Worm (Caenorhabditis elegans) whole organism, L1 larva: ENCODE measurements around the gene F46E10.18.

ENCODE experiments used
- C16A3.4 ChIP-seq: fragments of 150-350 bp; optimal IDR thresholded peaks from 2 replicates; lab custom pipeline; 2014; ENCODE audit warnings: missing biosample characterization, missing genetic modification characterization
- Y116A8C.19 ChIP-seq: sonication (generic microtip); optimal IDR thresholded peaks from 2 replicates; lab custom pipeline; 2016; ENCODE audit warnings: missing compliant biosample characterization, missing genetic modification characterization, borderline replicate concordance
- aha-1 ChIP-seq: fragments of 150-350 bp; optimal IDR thresholded peaks from 2 replicates; lab custom pipeline; 2014; ENCODE audit warnings: missing biosample characterization, missing genetic modification characterization
- alr-1 ChIP-seq: fragments of 200-800 bp; sonication (Bioruptor generic); optimal IDR thresholded peaks from 2 replicates; lab custom pipeline; 2018; ENCODE audit warnings: borderline replicate concordance, mild to moderate bottlenecking, missing genetic modification characterization, missing compliant biosample characterization
- blmp-1 ChIP-seq: fragments of 150-350 bp; optimal IDR thresholded peaks from 2 replicates; lab custom pipeline; 2014; ENCODE audit warnings: missing biosample characterization, missing genetic modification characterization
- ceh-82 ChIP-seq, 3 experiments: fragments of 150-350 bp in 1 of 3; sonication (generic microtip) in 2 of 3; optimal IDR thresholded peaks; 2 replicates each; lab custom pipeline; 2014 to 2017; ENCODE audit warnings: missing biosample characterization in 3 of 3, missing genetic modification characterization in 3 of 3
- ceh-90 ChIP-seq: sonication (generic microtip); optimal IDR thresholded peaks from 2 replicates; lab custom pipeline; 2016; ENCODE audit warnings: missing genetic modification characterization, missing compliant biosample characterization
- ces-1 ChIP-seq: fragments of 150-350 bp; optimal IDR thresholded peaks from 2 replicates; lab custom pipeline; 2014; ENCODE audit warnings: missing biosample characterization, missing genetic modification reagents, missing genetic modification characterization
- dpl-1 ChIP-seq, 3 experiments: fragments of 150-350 bp in 2 of 3; sonication (generic microtip) in 1 of 3; optimal IDR thresholded peaks; 2 replicates each; lab custom pipeline; 2014 to 2017; ENCODE audit warnings: missing biosample characterization in 3 of 3, missing genetic modification characterization in 3 of 3, missing genetic modification reagents in 3 of 3
- dsc-1 ChIP-seq: sonication (generic microtip); optimal IDR thresholded peaks from 2 replicates; lab custom pipeline; 2016; ENCODE audit warnings: mild to moderate bottlenecking, missing genetic modification characterization, missing compliant biosample characterization
- efl-1 ChIP-seq, 4 experiments: fragments of 150-350 bp; optimal IDR thresholded peaks in 3 of 4; peaks in 1 of 4; 1 replicate in 1 of 4; 2 replicates in 3 of 4; lab custom pipeline; 2014; ENCODE audit warnings: missing biosample characterization in 2 of 4, missing genetic modification characterization in 2 of 4, missing genetic modification reagents in 2 of 4
- egl-13 ChIP-seq: sonication (generic microtip); optimal IDR thresholded peaks from 2 replicates; lab custom pipeline; 2016; ENCODE audit warnings: missing genotype, missing genetic modification reagents, missing genetic modification characterization, missing compliant biosample characterization
- elt-3 ChIP-seq, 6 experiments: fragments of 150-350 bp in 1 of 6; sonication (generic microtip); optimal IDR thresholded peaks; 2 replicates each; lab custom pipeline; 2017 to 2018; ENCODE audit warnings: missing biosample characterization in 6 of 6, missing genetic modification characterization in 6 of 6, inconsistent platforms in 1 of 6
- ets-5 ChIP-seq: fragments of 200-800 bp; sonication (Bioruptor generic); IDR thresholded peaks from 2 replicates; pipeline ENCODE4 v1.3.6; 2022; ENCODE audit warnings: missing genetic modification characterization, missing compliant biosample characterization
- fkh-10 ChIP-seq: sonication (generic microtip); optimal IDR thresholded peaks from 2 replicates; lab custom pipeline; 2017; ENCODE audit warnings: missing biosample characterization, missing genetic modification reagents, missing genetic modification characterization
- grh-1 ChIP-seq: fragments of 200-800 bp; sonication (Bioruptor generic); IDR thresholded peaks from 2 replicates; pipeline ENCODE4 v1.3.6; 2022; ENCODE audit warnings: missing genetic modification reagents, missing genetic modification characterization, missing compliant biosample characterization
- hlh-4 ChIP-seq: sonication (generic microtip); optimal IDR thresholded peaks from 2 replicates; lab custom pipeline; 2016; ENCODE audit warnings: mild to moderate bottlenecking, missing genetic modification characterization, missing compliant biosample characterization
- isw-1 ChIP-seq: fragments of 200-800 bp; sonication (Bioruptor generic); IDR thresholded peaks from 2 replicates; pipeline ENCODE4 v1.3.6; 2022; ENCODE audit warnings: missing genetic modification characterization, missing compliant biosample characterization
- lin-13 ChIP-seq: fragments of 150-350 bp; optimal IDR thresholded peaks from 2 replicates; lab custom pipeline; 2014; ENCODE audit warnings: missing biosample characterization, missing genetic modification reagents, missing genetic modification characterization
- lin-14 ChIP-seq: fragments of 200-800 bp; sonication (Bioruptor generic); optimal IDR thresholded peaks from 2 replicates; lab custom pipeline; 2018; ENCODE audit warnings: mild to moderate bottlenecking, missing genetic modification characterization, moderate library complexity, missing compliant biosample characterization
- lsy-2 ChIP-seq, 2 experiments: fragments of 150-350 bp; optimal IDR thresholded peaks; 2 replicates each; lab custom pipeline; 2014; ENCODE audit warnings: missing biosample characterization in 2 of 2, missing genetic modification characterization in 2 of 2
- mab-9 ChIP-seq: fragments of 200-800 bp; sonication (Bioruptor generic); IDR thresholded peaks from 2 replicates; pipeline ENCODE4 v1.3.6; 2022; ENCODE audit warnings: missing genetic modification reagents, missing genetic modification characterization, missing compliant biosample characterization
- mdl-1 ChIP-seq, 2 experiments: fragments of 150-350 bp; optimal IDR thresholded peaks; 2 replicates each; lab custom pipeline; 2014 to 2017; ENCODE audit warnings: missing biosample characterization in 2 of 2, missing genetic modification characterization in 2 of 2, inconsistent platforms in 1 of 2
- mep-1 ChIP-seq: fragments of 150-350 bp; optimal IDR thresholded peaks from 2 replicates; lab custom pipeline; 2014; ENCODE audit warnings: missing biosample characterization, missing genetic modification characterization
- nhr-19 ChIP-seq: fragments of 200-800 bp; sonication (Bioruptor generic); conservative IDR thresholded peaks from 2 replicates; pipeline ENCODE4 v1.3.6; 2022; ENCODE audit warnings: missing genetic modification characterization, missing compliant biosample characterization
- nhr-20 ChIP-seq: sonication (generic microtip); optimal IDR thresholded peaks from 2 replicates; lab custom pipeline; 2016; ENCODE audit warnings: mild to moderate bottlenecking, missing genetic modification characterization, missing compliant biosample characterization
- nhr-28 ChIP-seq: fragments of 150-350 bp; optimal IDR thresholded peaks from 2 replicates; lab custom pipeline; 2014; ENCODE audit warnings: missing biosample characterization, missing genetic modification characterization
- nhr-71 ChIP-seq: sonication (generic microtip); optimal IDR thresholded peaks from 2 replicates; lab custom pipeline; 2016; ENCODE audit warnings: mild to moderate bottlenecking, missing genetic modification characterization, moderate library complexity, missing compliant biosample characterization
- nhr-76 ChIP-seq: sonication (generic microtip); optimal IDR thresholded peaks from 2 replicates; lab custom pipeline; 2017; ENCODE audit warnings: missing biosample characterization, missing genetic modification characterization
- nhr-84 ChIP-seq: sonication (generic microtip); optimal IDR thresholded peaks from 2 replicates; lab custom pipeline; 2017; ENCODE audit warnings: missing biosample characterization, missing genetic modification characterization
- nhr-90 ChIP-seq: sonication (generic microtip); optimal IDR thresholded peaks from 2 replicates; lab custom pipeline; 2016; ENCODE audit warnings: mild to moderate bottlenecking, missing genetic modification characterization, missing compliant biosample characterization; ENCODE audit not compliant: poor library complexity
- pag-3 ChIP-seq: sonication (generic microtip); optimal IDR thresholded peaks from 2 replicates; lab custom pipeline; 2017; ENCODE audit warnings: missing genetic modification characterization, mild to moderate bottlenecking, missing compliant biosample characterization, antibody characterized with exemption, borderline replicate concordance; ENCODE audit not compliant: insufficient read depth
- rnt-1 ChIP-seq: sonication (generic microtip); optimal IDR thresholded peaks from 2 replicates; lab custom pipeline; 2016; ENCODE audit warnings: mild to moderate bottlenecking, missing genetic modification characterization, moderate library complexity, missing compliant biosample characterization
- skn-1 ChIP-seq: fragments of 150-350 bp; optimal IDR thresholded peaks from 2 replicates; lab custom pipeline; 2014; ENCODE audit warnings: missing biosample characterization, missing genetic modification characterization
- snu-23 ChIP-seq: sonication (generic microtip); optimal IDR thresholded peaks from 2 replicates; lab custom pipeline; 2016; ENCODE audit warnings: missing genetic modification characterization, missing compliant biosample characterization
- sup-37 ChIP-seq: fragments of 200-800 bp; sonication (Bioruptor generic); optimal IDR thresholded peaks from 2 replicates; lab custom pipeline; 2018; ENCODE audit warnings: mild to moderate bottlenecking, missing genetic modification characterization, missing compliant biosample characterization
- tlp-1 ChIP-seq: fragments of 150-350 bp; optimal IDR thresholded peaks from 2 replicates; lab custom pipeline; 2014; ENCODE audit warnings: missing biosample characterization, missing genetic modification characterization
- unc-130 ChIP-seq: fragments of 150-350 bp; optimal IDR thresholded peaks from 2 replicates; lab custom pipeline; 2017; ENCODE audit warnings: missing biosample characterization, missing genetic modification characterization, inconsistent platforms
- unc-62 ChIP-seq: fragments of 150-350 bp; optimal IDR thresholded peaks from 2 replicates; lab custom pipeline; 2014; ENCODE audit warnings: missing biosample characterization, missing genetic modification reagents, missing genetic modification characterization
- vab-15 ChIP-seq: sonication (generic microtip); optimal IDR thresholded peaks from 2 replicates; lab custom pipeline; 2017; ENCODE audit warnings: missing genotype, mild to moderate bottlenecking, missing genetic modification characterization, missing compliant biosample characterization
- zip-4 ChIP-seq: fragments of 200-800 bp; sonication (Bioruptor generic); optimal IDR thresholded peaks from 2 replicates; lab custom pipeline; 2018; ENCODE audit warnings: mild to moderate bottlenecking, missing genetic modification characterization, moderate library complexity, missing compliant biosample characterization

Gene F46E10.18

DNA sequence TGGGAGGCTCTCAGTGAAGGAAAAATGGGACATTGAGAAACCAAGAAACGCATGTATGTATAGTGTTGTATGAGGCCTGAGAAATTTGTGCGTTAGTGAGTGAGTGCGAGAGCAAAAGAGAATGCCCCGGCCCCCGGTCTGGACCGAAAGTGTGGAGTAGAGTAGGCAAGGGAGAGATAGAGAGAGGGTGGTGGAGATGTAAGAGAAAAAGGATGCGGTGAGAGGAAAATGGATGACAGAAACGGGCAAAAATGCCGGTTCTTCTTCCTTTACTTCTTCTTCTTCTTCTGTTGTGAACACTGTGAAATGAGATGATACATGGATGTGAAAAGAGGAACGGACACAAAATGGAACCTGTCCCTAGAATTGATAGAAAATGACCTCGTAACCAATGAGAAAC is 17.5 kb downstream of the F46E10.18 start:
- TF ChIP-seq egl-13: no peak
- TF ChIP-seq skn-1 (tag; lab: Kevin White, UChicago): no peak
- TF ChIP-seq dsc-1 (tag; lab: Kevin White, UChicago): peak; percentile 28
- peak; percentile 30 for TF ChIP-seq rnt-1 (tag; lab: Kevin White, UChicago)
- TF ChIP-seq ceh-82 (tag; optimal IDR thresholded peaks at IDR 0.05; lab: Kevin White, UChicago): peak in 1 of 3 experiments; percentile 19
- no peak for TF ChIP-seq vab-15 (tag; lab: Kevin White, UChicago)
- no peak for TF ChIP-seq efl-1 (optimal IDR thresholded peaks at IDR 0.05; lab: Kevin White, UChicago)
- TF ChIP-seq efl-1 (GFP tag; optimal IDR thresholded peaks at IDR 0.05 in 1 of 2; lab: Kevin White, UChicago): peak in 1 of 2 experiments; percentile 74
- peak; percentile 11 for TF ChIP-seq snu-23
- peak; percentile 71 for TF ChIP-seq lin-14 (GFP tag; lab: Kevin White, UChicago)
- peak; percentile 22 for TF ChIP-seq nhr-71
- peak; percentile 4 for TF ChIP-seq blmp-1
- peak in 1 of 2 experiments; percentile 48 for TF ChIP-seq lsy-2 (tag; optimal IDR thresholded peaks at IDR 0.05; lab: Kevin White, UChicago)

DNA sequence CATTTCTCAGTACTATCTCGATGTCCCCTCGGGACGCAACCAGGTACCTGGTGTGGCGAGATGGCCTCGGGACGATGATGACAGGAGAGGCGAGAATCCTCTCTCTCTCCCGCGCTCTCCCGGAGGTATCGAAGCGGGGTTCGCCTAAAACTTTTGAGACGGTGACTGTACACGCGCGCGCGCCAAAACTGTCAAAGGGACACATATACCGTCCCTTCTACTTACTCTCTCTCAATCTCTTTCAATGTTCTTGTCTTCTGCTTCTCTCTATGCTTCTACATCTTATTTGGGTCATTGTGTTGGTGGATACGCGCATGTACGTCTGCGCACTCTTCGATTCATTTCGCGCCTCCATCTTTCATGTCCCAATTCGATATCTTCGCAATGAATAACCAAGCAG is 21.0 kb downstream of the F46E10.18 start:
- peak in 1 of 6 experiments; percentile 48 for TF ChIP-seq elt-3 (tag; optimal IDR thresholded peaks at IDR 0.05; lab: Kevin White, UChicago)
- no peak for TF ChIP-seq sup-37 (GFP tag; lab: Kevin White, UChicago)
- no peak for TF ChIP-seq alr-1 (tag; lab: Kevin White, UChicago)
- no peak for TF ChIP-seq unc-62 (GFP tag; lab: Kevin White, UChicago)
- no peak for TF ChIP-seq hlh-4
- TF ChIP-seq mab-9 (GFP tag; lab: Robert Waterston, UW): no peak
- no peak for TF ChIP-seq efl-1 (optimal IDR thresholded peaks at IDR 0.05; lab: Kevin White, UChicago)
- TF ChIP-seq efl-1 (GFP tag; optimal IDR thresholded peaks at IDR 0.05 in 1 of 2; lab: Kevin White, UChicago): peak in 1 of 2 experiments; percentile 77
- TF ChIP-seq dpl-1 (GFP tag; optimal IDR thresholded peaks at IDR 0.05; lab: Kevin White, UChicago): peak in 1 of 3 experiments; percentile 12
- TF ChIP-seq aha-1 (tag; lab: Kevin White, UChicago): no peak
- TF ChIP-seq nhr-84: no peak
- TF ChIP-seq nhr-71: peak; percentile 32
- no peak for TF ChIP-seq Y116A8C.19
- TF ChIP-seq dsc-1 (tag; lab: Kevin White, UChicago): no peak
- no peak for TF ChIP-seq ceh-90 (tag; lab: Kevin White, UChicago)
- peak; percentile 4 for TF ChIP-seq nhr-90 (tag; lab: Kevin White, UChicago)
- peak; percentile 2 for TF ChIP-seq C16A3.4 (tag; lab: Kevin White, UChicago)
- TF ChIP-seq lsy-2 (tag; optimal IDR thresholded peaks at IDR 0.05; lab: Kevin White, UChicago): peak in 1 of 2 experiments; percentile 38
- peak; percentile 80 for TF ChIP-seq lin-14 (GFP tag; lab: Kevin White, UChicago)
- no peak for TF ChIP-seq unc-130 (tag; lab: Kevin White, UChicago)
- no peak for TF ChIP-seq nhr-28 (tag; lab: Kevin White, UChicago)
- TF ChIP-seq grh-1 (GFP tag; lab: Robert Waterston, UW): no peak
- TF ChIP-seq ces-1: no peak
- no peak for TF ChIP-seq ets-5
- no peak for TF ChIP-seq nhr-19 (GFP tag; lab: Robert Waterston, UW)
- TF ChIP-seq mep-1 (tag; lab: Kevin White, UChicago): peak; percentile 11
- TF ChIP-seq pag-3 (tag; lab: Kevin White, UChicago): no peak
- peak; percentile 44 for TF ChIP-seq skn-1 (tag; lab: Kevin White, UChicago)
- TF ChIP-seq tlp-1 (tag; lab: Kevin White, UChicago): no peak
- no peak for TF ChIP-seq egl-13
- no peak for TF ChIP-seq isw-1 (GFP tag; lab: Robert Waterston, UW)
- TF ChIP-seq blmp-1: peak; percentile 63
- TF ChIP-seq rnt-1 (tag; lab: Kevin White, UChicago): no peak
- no peak for TF ChIP-seq nhr-76 (tag; lab: Kevin White, UChicago)
- peak in 1 of 2 experiments; percentile 22 for TF ChIP-seq mdl-1 (tag; optimal IDR thresholded peaks at IDR 0.05; lab: Kevin White, UChicago)
- TF ChIP-seq nhr-20 (tag; lab: Kevin White, UChicago): peak; percentile 49
- TF ChIP-seq fkh-10 (GFP tag; lab: Kevin White, UChicago): no peak
- no peak for TF ChIP-seq zip-4
- peak; percentile 47 for TF ChIP-seq snu-23
- no peak for TF ChIP-seq lin-13 (GFP tag; lab: Kevin White, UChicago)
